Fruit fly (Drosophila melanogaster) whole organism, embryonic: ENCODE measurements around the gene slmo.

Experiments
- Atf-2 ChIP-seq: fragments of 200-800 bp; sonication (Bioruptor generic); optimal IDR thresholded peaks from 2 replicates; lab custom pipeline; 2016; ENCODE audit warnings: missing biosample characterization, missing genetic modification characterization
- BEAF-32 ChIP-seq: fragments of 200-800 bp; sonication (Bioruptor generic); optimal IDR thresholded peaks from 3 replicates; lab custom pipeline; 2017; ENCODE audit warnings: missing biosample characterization, missing genetic modification characterization, mild to moderate bottlenecking, moderate library complexity, missing genetic modification reagents
- CG11504 ChIP-seq: fragments of 200-800 bp; sonication (Bioruptor generic); optimal IDR thresholded peaks from 3 replicates; lab custom pipeline; 2019; ENCODE audit warnings: missing biosample characterization, mild to moderate bottlenecking, missing genetic modification characterization, moderate library complexity
- CG11723 ChIP-seq: fragments of 200-800 bp; sonication (Bioruptor generic); optimal IDR thresholded peaks from 2 replicates; lab custom pipeline; 2017; ENCODE audit warnings: missing biosample characterization, mild to moderate bottlenecking, missing genetic modification characterization
- CG13287 ChIP-seq: fragments of 200-800 bp; sonication (Bioruptor generic); IDR thresholded peaks from 2 replicates; pipeline ENCODE4 v1.3.6; 2022; ENCODE audit warnings: missing biosample characterization, missing genetic modification characterization; ENCODE audit not compliant: partially characterized antibody
- CG14710 ChIP-seq: fragments of 200-800 bp; sonication (Bioruptor generic); optimal IDR thresholded peaks from 3 replicates; lab custom pipeline; 2019; ENCODE audit warnings: missing biosample characterization, mild to moderate bottlenecking, missing genetic modification characterization, moderate library complexity
- CG1603 ChIP-seq: fragments of 200-800 bp; sonication (Bioruptor generic); optimal IDR thresholded peaks from 2 replicates; lab custom pipeline; 2019; ENCODE audit warnings: missing biosample characterization, mild to moderate bottlenecking, missing genetic modification characterization, moderate library complexity
- CG16813 ChIP-seq: fragments of 200-800 bp; sonication (Bioruptor generic); IDR thresholded peaks from 3 replicates; pipeline ENCODE4 v1.3.6; 2022; ENCODE audit warnings: missing biosample characterization, missing genetic modification characterization; ENCODE audit not compliant: partially characterized antibody
- CG18011 ChIP-seq: fragments of 200-800 bp; sonication (Bioruptor generic); optimal IDR thresholded peaks from 2 replicates; lab custom pipeline; 2017; ENCODE audit warnings: missing biosample characterization, missing genetic modification characterization, mild to moderate bottlenecking, moderate library complexity, missing genotype
- CG2116 ChIP-seq: fragments of 200-800 bp; sonication (Bioruptor generic); optimal IDR thresholded peaks from 3 replicates; lab custom pipeline; 2018; ENCODE audit warnings: missing biosample characterization, mild to moderate bottlenecking, missing genetic modification characterization
- CG31365 ChIP-seq: fragments of 200-800 bp; sonication (Bioruptor generic); optimal IDR thresholded peaks from 2 replicates; lab custom pipeline; 2018; ENCODE audit warnings: missing biosample characterization, mild to moderate bottlenecking, missing genetic modification characterization
- CG32532 ChIP-seq: fragments of 200-800 bp; sonication (Bioruptor generic); IDR thresholded peaks from 2 replicates; pipeline ENCODE4 v1.3.6; 2022; ENCODE audit warnings: missing biosample characterization, missing genetic modification characterization
- CG3407 ChIP-seq: fragments of 200-800 bp; sonication (Bioruptor generic); optimal IDR thresholded peaks from 2 replicates; lab custom pipeline; 2018; ENCODE audit warnings: missing biosample characterization, mild to moderate bottlenecking, missing genetic modification characterization
- CG34224 ChIP-seq: fragments of 200-800 bp; sonication (Bioruptor generic); IDR thresholded peaks from 3 replicates; pipeline ENCODE4 v1.3.6; 2022; ENCODE audit warnings: missing biosample characterization, missing genetic modification characterization; ENCODE audit not compliant: partially characterized antibody
- CG4328 ChIP-seq: fragments of 200-800 bp; sonication (Bioruptor generic); optimal IDR thresholded peaks from 3 replicates; lab custom pipeline; 2017; ENCODE audit warnings: missing biosample characterization, missing genetic modification reagents, missing genetic modification characterization
- CG4424 ChIP-seq: fragments of 200-800 bp; sonication (Bioruptor generic); optimal IDR thresholded peaks from 3 replicates; lab custom pipeline; 2016; ENCODE audit warnings: missing biosample characterization, missing genetic modification characterization
- CG4617 ChIP-seq: fragments of 200-800 bp; sonication (Bioruptor generic); optimal IDR thresholded peaks from 3 replicates; lab custom pipeline; 2016; ENCODE audit warnings: missing biosample characterization, missing genetic modification characterization, borderline replicate concordance
- CG6254 ChIP-seq: fragments of 200-800 bp; sonication (Bioruptor generic); optimal IDR thresholded peaks from 3 replicates; lab custom pipeline; 2017; ENCODE audit warnings: mild to moderate bottlenecking, missing biosample characterization, missing genetic modification reagents, missing genetic modification characterization
- CG7271 ChIP-seq: fragments of 200-800 bp; sonication (Bioruptor generic); optimal IDR thresholded peaks from 2 replicates; lab custom pipeline; 2018; ENCODE audit warnings: missing biosample characterization, mild to moderate bottlenecking, missing genetic modification characterization, moderate library complexity
- CG7745 ChIP-seq: fragments of 200-800 bp; sonication (Bioruptor generic); optimal IDR thresholded peaks from 2 replicates; lab custom pipeline; 2018; ENCODE audit warnings: missing biosample characterization, mild to moderate bottlenecking, missing genetic modification characterization, moderate library complexity
- CG9817 ChIP-seq: fragments of 200-800 bp; sonication (Bioruptor generic); optimal IDR thresholded peaks from 2 replicates; lab custom pipeline; 2018; ENCODE audit warnings: missing biosample characterization, mild to moderate bottlenecking, missing genetic modification characterization, moderate library complexity
- Dp ChIP-seq: fragments of 200-800 bp; sonication (Bioruptor generic); optimal IDR thresholded peaks from 2 replicates; lab custom pipeline; 2018; ENCODE audit warnings: missing biosample characterization, mild to moderate bottlenecking, missing genetic modification characterization, moderate library complexity
- Dref ChIP-seq: fragments of 200-800 bp; sonication (Bioruptor generic); IDR thresholded peaks from 2 replicates; pipeline ENCODE4 v1.3.6; 2022; ENCODE audit warnings: missing biosample characterization, missing genetic modification characterization
- E2f2 ChIP-seq: fragments of 200-800 bp; sonication (Bioruptor generic); IDR thresholded peaks from 2 replicates; pipeline ENCODE4 v1.3.6; 2022; ENCODE audit warnings: missing biosample characterization, missing genetic modification characterization
- Ets97D ChIP-seq: fragments of 200-800 bp; sonication (Bioruptor generic); optimal IDR thresholded peaks from 3 replicates; lab custom pipeline; 2016; ENCODE audit warnings: missing biosample characterization, missing genetic modification characterization
- H15 ChIP-seq: fragments of 200-800 bp; sonication (Bioruptor generic); IDR thresholded peaks from 3 replicates; pipeline ENCODE4 v1.3.6; 2022; ENCODE audit warnings: missing biosample characterization, missing genetic modification characterization
- HLHmδ ChIP-seq: fragments of 200-800 bp; sonication (Bioruptor generic); optimal IDR thresholded peaks from 2 replicates; lab custom pipeline; 2018; ENCODE audit warnings: missing biosample characterization, mild to moderate bottlenecking, missing genetic modification characterization, moderate library complexity
- MBD-R2 ChIP-seq: fragments of 200-800 bp; sonication (Bioruptor generic); IDR thresholded peaks from 2 replicates; pipeline ENCODE4 v1.3.6; 2022; ENCODE audit warnings: missing biosample characterization, missing genetic modification characterization
- MESR4 ChIP-seq: fragments of 200-800 bp; sonication (Bioruptor generic); optimal IDR thresholded peaks from 2 replicates; lab custom pipeline; 2018; ENCODE audit warnings: missing biosample characterization, mild to moderate bottlenecking, missing genetic modification characterization, moderate library complexity
- Mes4 ChIP-seq: fragments of 200-800 bp; sonication (Bioruptor generic); optimal IDR thresholded peaks from 2 replicates; lab custom pipeline; 2016; ENCODE audit warnings: missing biosample characterization, missing genetic modification characterization
- Opbp ChIP-seq: fragments of 200-800 bp; sonication (Bioruptor generic); IDR thresholded peaks from 3 replicates; pipeline ENCODE4 v1.3.6; 2022; ENCODE audit warnings: missing biosample characterization, missing genetic modification characterization; ENCODE audit not compliant: partially characterized antibody
- Scr ChIP-seq: fragments of 200-800 bp; sonication (Bioruptor generic); IDR thresholded peaks from 2 replicates; pipeline ENCODE4 v1.3.6; 2022; ENCODE audit warnings: missing biosample characterization, missing genetic modification characterization; ENCODE audit not compliant: partially characterized antibody
- Sin3A ChIP-seq: fragments of >200 bp; optimal IDR thresholded peaks from 2 replicates; lab custom pipeline; 2018
- Six4 ChIP-seq: fragments of 200-800 bp; sonication (Bioruptor generic); optimal IDR thresholded peaks from 2 replicates; lab custom pipeline; 2016; ENCODE audit warnings: missing biosample characterization, missing genetic modification characterization
- Sry-δ ChIP-seq: fragments of 200-800 bp; sonication (Bioruptor generic); optimal IDR thresholded peaks from 2 replicates; lab custom pipeline; 2016; ENCODE audit warnings: missing biosample characterization, missing genetic modification characterization
- amos ChIP-seq: fragments of 200-800 bp; sonication (Bioruptor generic); IDR thresholded peaks from 2 replicates; pipeline ENCODE4 v1.3.6; 2022; ENCODE audit warnings: missing biosample characterization, missing genetic modification characterization; ENCODE audit not compliant: partially characterized antibody
- bbx ChIP-seq: fragments of 200-800 bp; sonication (Bioruptor generic); IDR thresholded peaks from 2 replicates; pipeline ENCODE4 v1.3.6; 2022; ENCODE audit warnings: missing biosample characterization, missing genetic modification characterization; ENCODE audit not compliant: partially characterized antibody
- crp ChIP-seq, 2 experiments: fragments of 200-800 bp; sonication (Bioruptor generic); optimal IDR thresholded peaks; 2 replicates in 1 of 2; 3 replicates in 1 of 2; lab custom pipeline; 2017; ENCODE audit warnings: missing biosample characterization in 2 of 2, missing genetic modification characterization in 2 of 2, mild to moderate bottlenecking in 1 of 2, moderate library complexity in 1 of 2
- dmrt11E ChIP-seq: fragments of 200-800 bp; sonication (Bioruptor generic); optimal IDR thresholded peaks from 3 replicates; lab custom pipeline; 2018; ENCODE audit warnings: missing biosample characterization, mild to moderate bottlenecking, missing genetic modification characterization, moderate library complexity
- nerfin-1 ChIP-seq: fragments of 200-800 bp; sonication (Bioruptor generic); optimal IDR thresholded peaks from 3 replicates; lab custom pipeline; 2019; ENCODE audit warnings: missing biosample characterization, mild to moderate bottlenecking, missing genetic modification characterization, moderate library complexity
- onecut ChIP-seq: fragments of 200-800 bp; sonication (Bioruptor generic); IDR thresholded peaks from 2 replicates; pipeline ENCODE4 v1.3.6; 2022; ENCODE audit warnings: missing biosample characterization, missing genetic modification characterization
- pb ChIP-seq: fragments of 200-800 bp; sonication (Bioruptor generic); optimal IDR thresholded peaks from 3 replicates; lab custom pipeline; 2016; ENCODE audit warnings: missing biosample characterization, missing genetic modification characterization
- pzg ChIP-seq: fragments of 200-800 bp; sonication (Bioruptor generic); optimal IDR thresholded peaks from 3 replicates; lab custom pipeline; 2018; ENCODE audit warnings: missing biosample characterization, mild to moderate bottlenecking, missing genetic modification characterization, moderate library complexity
- sd ChIP-seq: fragments of 200-800 bp; sonication (Bioruptor generic); optimal IDR thresholded peaks from 3 replicates; lab custom pipeline; 2018; ENCODE audit warnings: missing biosample characterization, mild to moderate bottlenecking, missing genetic modification characterization, moderate library complexity
- sna ChIP-seq: fragments of 200-800 bp; sonication (Bioruptor generic); IDR thresholded peaks from 2 replicates; pipeline ENCODE4 v1.3.6; 2022; ENCODE audit warnings: missing biosample characterization, missing genetic modification characterization; ENCODE audit not compliant: partially characterized antibody
- so ChIP-seq: fragments of 200-800 bp; sonication (Bioruptor generic); IDR thresholded peaks from 3 replicates; pipeline ENCODE4 v1.3.6; 2022; ENCODE audit warnings: missing biosample characterization, missing genetic modification characterization
- stwl ChIP-seq: fragments of 200-800 bp; sonication (Bioruptor generic); optimal IDR thresholded peaks from 3 replicates; lab custom pipeline; 2018; ENCODE audit warnings: missing biosample characterization, mild to moderate bottlenecking, missing genetic modification characterization, moderate library complexity
- trem ChIP-seq: fragments of 200-800 bp; optimal IDR thresholded peaks from 3 replicates; lab custom pipeline; 2019; ENCODE audit warnings: missing biosample characterization, mild to moderate bottlenecking, missing genetic modification characterization, moderate library complexity

Gene slmo

DNA sequence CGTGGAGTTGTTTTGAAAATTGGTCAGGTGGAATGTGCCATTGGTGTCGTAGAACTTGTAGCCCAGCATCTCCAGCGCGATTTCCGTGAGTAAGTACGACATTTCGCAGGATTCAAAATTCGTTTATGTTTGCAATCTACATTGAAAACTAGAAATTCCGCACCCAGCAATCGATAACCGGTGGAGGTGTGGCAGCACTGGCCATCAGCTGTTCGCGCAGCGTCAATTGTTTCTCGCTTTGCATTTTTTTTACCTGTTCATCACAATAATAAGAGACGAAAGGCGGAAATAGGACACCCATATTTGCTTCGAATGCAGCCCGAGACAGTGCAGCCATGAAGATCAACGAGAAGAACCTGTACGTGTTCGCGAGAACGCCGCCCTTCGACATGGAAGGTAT lies at the start of gene slmo, which contains the start of gene CG34179:
Gene slmo (minus strand): TSS at position 165 of the 400 bp plus-strand sequence.
Gene CG34179 (minus strand): TSS at position 165 of the 400 bp plus-strand sequence.
- TF ChIP-seq CG14710 (peak; percentile 99), CG4617 (GFP tag; lab: Kevin White, UChicago) (peak; percentile 32), sd (tag; lab: Kevin White, UChicago) (peak; percentile 74), CG16813 (peak; percentile 22; the same call in 2 of the 3 replicates), Ets97D (GFP tag; lab: Kevin White, UChicago) (no peak), Six4 (GFP tag; lab: Kevin White, UChicago) (no peak), CG6254 (GFP tag; lab: Kevin White, UChicago) (peak; percentile 76), Scr (peak; percentile 30; the same call in 1 of the 2 replicates), CG11723 (no peak), trem (tag; lab: Kevin White, UChicago) (peak; percentile 35), Dp (peak; percentile 37), CG32532 (GFP tag; lab: Robert Waterston, UW) (no peak), E2f2 (GFP tag; lab: Robert Waterston, UW) (peak; percentile 52), CG3407 (GFP tag; lab: Kevin White, UChicago) (no peak), pzg (GFP tag; lab: Kevin White, UChicago) (peak; percentile 42), so (0 out of 3 replicates have a peak, but pooled peaks have one; percentile 8), CG7745 (no peak), nerfin-1 (peak; percentile 28), CG13287 (peak; percentile 50), BEAF-32 (GFP tag; lab: Kevin White, UChicago) (peak; percentile 20), CG18011 (GFP tag; lab: Kevin White, UChicago) (no peak), pb (GFP tag; lab: Kevin White, UChicago) (no peak), H15 (GFP tag; lab: Robert Waterston, UW) (no peak), amos (GFP tag; lab: Robert Waterston, UW) (0 out of 2 replicates have a peak, but pooled peaks have one; percentile 12), crp (GFP tag; optimal IDR thresholded peaks at IDR 0.05; lab: Kevin White, UChicago) (peak; percentile 2 to 90), stwl (tag; lab: Kevin White, UChicago) (peak; percentile 2), dmrt11E (tag; lab: Kevin White, UChicago) (no peak), CG2116 (GFP tag; lab: Kevin White, UChicago) (peak; percentile 33), Sry-δ (GFP tag; lab: Kevin White, UChicago) (peak; percentile 33), MBD-R2 (GFP tag; lab: Robert Waterston, UW) (peak; percentile 85), CG31365 (no peak), Opbp (peak; percentile 43; the same call in 1 of the 3 replicates), CG11504 (no peak), Dref (GFP tag; lab: Robert Waterston, UW) (peak; percentile 66), HLHmδ (no peak), CG4328 (GFP tag; lab: Kevin White, UChicago) (no peak), CG9817 (tag; lab: Kevin White, UChicago) (no peak), bbx (GFP tag; lab: Robert Waterston, UW) (peak; percentile 40; the same call in 1 of the 2 replicates), CG7271 (no peak), onecut (GFP tag; lab: Robert Waterston, UW) (peak; percentile 48; the same call in 1 of the 2 replicates), CG34224 (0 out of 3 replicates have a peak, but pooled peaks have one; percentile 15), sna (GFP tag; lab: Robert Waterston, UW) (peak; percentile 40; the same call in 1 of the 2 replicates), CG1603 (tag; lab: Kevin White, UChicago) (peak; percentile 12), Atf-2 (no peak), CG4424 (GFP tag; lab: Kevin White, UChicago) (no peak), Mes4 (GFP tag; lab: Kevin White, UChicago) (no peak), MESR4 (GFP tag; lab: Kevin White, UChicago) (peak; percentile 41), Sin3A (lab: Kevin White, UChicago) (peak; percentile 13)
